Fruit fly (Drosophila melanogaster) whole organism, embryonic: ENCODE measurements around the gene TotA.

Experiments
- Abd-B ChIP-seq: fragments of 200-800 bp; sonication (Bioruptor generic); optimal IDR thresholded peaks from 2 replicates; lab custom pipeline; 2018; ENCODE audit warnings: missing biosample characterization, mild to moderate bottlenecking, missing genetic modification characterization, moderate library complexity
- Bgb ChIP-seq: fragments of 200-800 bp; sonication (Bioruptor generic); IDR thresholded peaks from 2 replicates; pipeline ENCODE4 v1.3.6; 2022; ENCODE audit warnings: missing biosample characterization, missing genetic modification characterization; ENCODE audit not compliant: partially characterized antibody
- CG11723 ChIP-seq: fragments of 200-800 bp; sonication (Bioruptor generic); optimal IDR thresholded peaks from 2 replicates; lab custom pipeline; 2017; ENCODE audit warnings: missing biosample characterization, mild to moderate bottlenecking, missing genetic modification characterization
- CG12236 ChIP-seq: fragments of 200-800 bp; sonication (Bioruptor generic); optimal IDR thresholded peaks from 2 replicates; lab custom pipeline; 2016; ENCODE audit warnings: missing biosample characterization, missing genetic modification characterization
- CG13287 ChIP-seq: fragments of 200-800 bp; sonication (Bioruptor generic); IDR thresholded peaks from 2 replicates; pipeline ENCODE4 v1.3.6; 2022; ENCODE audit warnings: missing biosample characterization, missing genetic modification characterization; ENCODE audit not compliant: partially characterized antibody
- CG15479 ChIP-seq: fragments of 200-800 bp; sonication (Bioruptor generic); optimal IDR thresholded peaks from 3 replicates; lab custom pipeline; 2019; ENCODE audit warnings: missing biosample characterization, mild to moderate bottlenecking, missing genetic modification characterization, moderate library complexity
- CG1647 ChIP-seq: fragments of 200-800 bp; sonication (Bioruptor generic); optimal IDR thresholded peaks from 3 replicates; lab custom pipeline; 2016; ENCODE audit warnings: missing biosample characterization, missing genetic modification characterization
- CG16779 ChIP-seq: fragments of 200-800 bp; sonication (Bioruptor generic); IDR thresholded peaks from 2 replicates; pipeline ENCODE4 v1.3.6; 2022; ENCODE audit warnings: missing biosample characterization, missing genetic modification characterization
- CG16813 ChIP-seq: fragments of 200-800 bp; sonication (Bioruptor generic); IDR thresholded peaks from 3 replicates; pipeline ENCODE4 v1.3.6; 2022; ENCODE audit warnings: missing biosample characterization, missing genetic modification characterization; ENCODE audit not compliant: partially characterized antibody
- CG16815 ChIP-seq: fragments of 200-800 bp; sonication (Bioruptor generic); optimal IDR thresholded peaks from 3 replicates; lab custom pipeline; 2017; ENCODE audit warnings: missing biosample characterization, mild to moderate bottlenecking, missing genetic modification characterization
- CG17829 ChIP-seq: fragments of 200-800 bp; optimal IDR thresholded peaks from 2 replicates; lab custom pipeline; 2019; ENCODE audit warnings: missing biosample characterization, mild to moderate bottlenecking, missing genetic modification characterization, moderate library complexity
- CG1832 ChIP-seq: fragments of 200-800 bp; sonication (Bioruptor generic); optimal IDR thresholded peaks from 2 replicates; lab custom pipeline; 2017; ENCODE audit warnings: missing biosample characterization, mild to moderate bottlenecking, missing genetic modification characterization, inconsistent platforms
- CG2120 ChIP-seq: fragments of 200-800 bp; sonication (Bioruptor generic); optimal IDR thresholded peaks from 3 replicates; lab custom pipeline; 2016; ENCODE audit warnings: missing biosample characterization, missing genetic modification characterization
- CG2202 ChIP-seq: fragments of 200-800 bp; sonication (Bioruptor generic); optimal IDR thresholded peaks from 2 replicates; lab custom pipeline; 2018; ENCODE audit warnings: missing biosample characterization, mild to moderate bottlenecking, missing genetic modification characterization
- CG3281 ChIP-seq: fragments of 200-800 bp; sonication (Bioruptor generic); optimal IDR thresholded peaks from 3 replicates; lab custom pipeline; 2017; ENCODE audit warnings: missing biosample characterization, mild to moderate bottlenecking, missing genetic modification characterization
- CG34224 ChIP-seq: fragments of 200-800 bp; sonication (Bioruptor generic); IDR thresholded peaks from 3 replicates; pipeline ENCODE4 v1.3.6; 2022; ENCODE audit warnings: missing biosample characterization, missing genetic modification characterization; ENCODE audit not compliant: partially characterized antibody
- CG6654 ChIP-seq: fragments of 200-800 bp; sonication (Bioruptor generic); optimal IDR thresholded peaks from 2 replicates; lab custom pipeline; 2017; ENCODE audit warnings: missing biosample characterization, mild to moderate bottlenecking, missing genetic modification characterization
- CG8089 ChIP-seq: fragments of 200-800 bp; sonication (Bioruptor generic); optimal IDR thresholded peaks from 3 replicates; lab custom pipeline; 2016; ENCODE audit warnings: missing biosample characterization, missing genetic modification characterization
- CTCF ChIP-seq: fragments of 200-800 bp; sonication (Bioruptor generic); optimal IDR thresholded peaks from 2 replicates; lab custom pipeline; 2017; ENCODE audit warnings: missing biosample characterization, mild to moderate bottlenecking, missing genetic modification characterization, moderate library complexity
- Dip2 ChIP-seq: fragments of 200-800 bp; sonication (Bioruptor generic); IDR thresholded peaks from 2 replicates; pipeline ENCODE4 v1.3.6; 2022; ENCODE audit warnings: missing biosample characterization, missing genetic modification characterization
- Dip3 ChIP-seq: fragments of 200-800 bp; sonication (Bioruptor generic); optimal IDR thresholded peaks from 3 replicates; lab custom pipeline; 2016; ENCODE audit warnings: missing biosample characterization, missing genetic modification characterization
- MESR4 ChIP-seq: fragments of 200-800 bp; sonication (Bioruptor generic); optimal IDR thresholded peaks from 2 replicates; lab custom pipeline; 2018; ENCODE audit warnings: missing biosample characterization, mild to moderate bottlenecking, missing genetic modification characterization, moderate library complexity
- Med ChIP-seq: fragments of 200-800 bp; sonication (Bioruptor generic); peaks from one replicate; lab custom pipeline; 2016; ENCODE audit warnings: missing biosample characterization, missing genetic modification characterization, mild to moderate bottlenecking, inconsistent platforms, moderate library complexity
- Meics ChIP-seq: fragments of 200-800 bp; sonication (Bioruptor generic); optimal IDR thresholded peaks from 2 replicates; lab custom pipeline; 2017; ENCODE audit warnings: missing biosample characterization, mild to moderate bottlenecking, missing genetic modification characterization
- Sox100B ChIP-seq: fragments of 200-800 bp; sonication (Bioruptor generic); optimal IDR thresholded peaks from 3 replicates; lab custom pipeline; 2018; ENCODE audit warnings: missing biosample characterization, mild to moderate bottlenecking, missing genetic modification characterization
- Spps ChIP-seq: fragments of 200-800 bp; sonication (Bioruptor generic); optimal IDR thresholded peaks from 2 replicates; lab custom pipeline; 2018; ENCODE audit warnings: missing biosample characterization, mild to moderate bottlenecking, missing genetic modification characterization
- Sry-δ ChIP-seq: fragments of 200-800 bp; sonication (Bioruptor generic); optimal IDR thresholded peaks from 2 replicates; lab custom pipeline; 2016; ENCODE audit warnings: missing biosample characterization, missing genetic modification characterization
- bcd ChIP-seq: fragments of 200-800 bp; sonication (Bioruptor generic); optimal IDR thresholded peaks from 2 replicates; lab custom pipeline; 2017; ENCODE audit warnings: missing biosample characterization, mild to moderate bottlenecking, missing genetic modification characterization
- bowl ChIP-seq: fragments of 200-800 bp; sonication (Bioruptor generic); IDR thresholded peaks from 2 replicates; pipeline ENCODE4 v1.3.6; 2022; ENCODE audit warnings: missing biosample characterization, missing genetic modification characterization
- btn ChIP-seq: fragments of 200-800 bp; sonication (Bioruptor generic); optimal IDR thresholded peaks from 2 replicates; lab custom pipeline; 2016; ENCODE audit warnings: missing biosample characterization, missing genetic modification characterization
- cg ChIP-seq: fragments of 200-800 bp; sonication (Bioruptor generic); optimal IDR thresholded peaks from 3 replicates; lab custom pipeline; 2019; ENCODE audit warnings: missing biosample characterization, mild to moderate bottlenecking, missing genetic modification characterization, moderate library complexity
- ci ChIP-seq: fragments of 200-800 bp; sonication (Bioruptor generic); IDR thresholded peaks from 3 replicates; pipeline ENCODE4 v1.3.6; 2022; ENCODE audit warnings: missing biosample characterization, missing genetic modification characterization
- dimm ChIP-seq: fragments of 200-800 bp; sonication (Bioruptor generic); IDR thresholded peaks from 2 replicates; pipeline ENCODE4 v1.3.6; 2022; ENCODE audit warnings: missing biosample characterization, missing genetic modification characterization
- fd102C ChIP-seq: fragments of 200-800 bp; sonication (Bioruptor generic); optimal IDR thresholded peaks from 2 replicates; lab custom pipeline; 2018; ENCODE audit warnings: missing biosample characterization, mild to moderate bottlenecking, missing genetic modification characterization, moderate library complexity
- gce ChIP-seq: fragments of 200-800 bp; sonication (Bioruptor generic); IDR thresholded peaks from 3 replicates; pipeline ENCODE4 v1.3.6; 2022; ENCODE audit warnings: missing biosample characterization, missing genetic modification characterization
- gcm ChIP-seq: fragments of 200-800 bp; sonication (Bioruptor generic); optimal IDR thresholded peaks from 2 replicates; lab custom pipeline; 2019; ENCODE audit warnings: missing biosample characterization, mild to moderate bottlenecking, missing genetic modification characterization, moderate library complexity
- gfzf ChIP-seq: fragments of 200-800 bp; sonication (Bioruptor generic); optimal IDR thresholded peaks from 2 replicates; lab custom pipeline; 2016; ENCODE audit warnings: missing biosample characterization, mild to moderate bottlenecking, missing genetic modification characterization, moderate library complexity
- gro ChIP-seq: fragments of 200-800 bp; sonication (Bioruptor generic); optimal IDR thresholded peaks from 2 replicates; lab custom pipeline; 2016; ENCODE audit warnings: missing biosample characterization, missing genetic modification characterization
- h ChIP-seq: fragments of >200 bp; optimal IDR thresholded peaks from 2 replicates; lab custom pipeline; 2017
- hbn ChIP-seq: fragments of 200-800 bp; sonication (Bioruptor generic); IDR thresholded peaks from 2 replicates; pipeline ENCODE4 v1.3.6; 2022; ENCODE audit warnings: missing biosample characterization, missing genetic modification characterization; ENCODE audit not compliant: partially characterized antibody
- lab ChIP-seq: fragments of 200-800 bp; sonication (Bioruptor generic); optimal IDR thresholded peaks from 3 replicates; lab custom pipeline; 2017; ENCODE audit warnings: missing biosample characterization, missing genetic modification characterization, mild to moderate bottlenecking, moderate library complexity, missing genetic modification reagents
- mirr ChIP-seq: fragments of 200-800 bp; sonication (Bioruptor generic); optimal IDR thresholded peaks from 3 replicates; lab custom pipeline; 2018; ENCODE audit warnings: missing biosample characterization, mild to moderate bottlenecking, missing genetic modification characterization
- oc ChIP-seq: fragments of 200-800 bp; sonication (Bioruptor generic); optimal IDR thresholded peaks from 2 replicates; lab custom pipeline; 2018; ENCODE audit warnings: missing biosample characterization, mild to moderate bottlenecking, missing genetic modification characterization, moderate library complexity
- pfk ChIP-seq: fragments of 200-800 bp; sonication (Bioruptor generic); optimal IDR thresholded peaks from 2 replicates; lab custom pipeline; 2018; ENCODE audit warnings: missing biosample characterization, mild to moderate bottlenecking, missing genetic modification characterization, moderate library complexity
- sd ChIP-seq: fragments of 200-800 bp; sonication (Bioruptor generic); optimal IDR thresholded peaks from 3 replicates; lab custom pipeline; 2018; ENCODE audit warnings: missing biosample characterization, mild to moderate bottlenecking, missing genetic modification characterization, moderate library complexity
- seq ChIP-seq: fragments of 200-800 bp; sonication (Bioruptor generic); IDR thresholded peaks from 2 replicates; pipeline ENCODE4 v1.3.6; 2022; ENCODE audit warnings: missing biosample characterization, missing genetic modification characterization
- sob ChIP-seq: fragments of 200-800 bp; sonication (Bioruptor generic); IDR thresholded peaks from 2 replicates; pipeline ENCODE4 v1.3.6; 2022; ENCODE audit warnings: missing biosample characterization, missing genetic modification characterization
- tll ChIP-seq, 2 experiments: fragments of 200-800 bp in 1 of 2; fragments of >200 bp in 1 of 2; sonication (Bioruptor generic) in 1 of 2; optimal IDR thresholded peaks; 2 replicates each; lab custom pipeline; 2017 to 2019; ENCODE audit warnings: missing biosample characterization in 2 of 2, missing genetic modification characterization in 2 of 2, mild to moderate bottlenecking in 1 of 2, moderate library complexity in 1 of 2
- wek ChIP-seq: fragments of 200-800 bp; sonication (Bioruptor generic); optimal IDR thresholded peaks from 3 replicates; lab custom pipeline; 2018; ENCODE audit warnings: missing biosample characterization, mild to moderate bottlenecking, missing genetic modification characterization, moderate library complexity
- zen ChIP-seq: fragments of 200-800 bp; sonication (Bioruptor generic); optimal IDR thresholded peaks from 3 replicates; lab custom pipeline; 2018; ENCODE audit warnings: missing biosample characterization, mild to moderate bottlenecking, missing genetic modification characterization, moderate library complexity
- zen2 ChIP-seq: fragments of 200-800 bp; sonication (Bioruptor generic); IDR thresholded peaks from 3 replicates; pipeline ENCODE4 v1.3.6; 2022; ENCODE audit warnings: missing biosample characterization, missing genetic modification characterization; ENCODE audit not compliant: partially characterized antibody

Gene TotA

dm6 chr3R:20912725-20913124 is 41.9 kb downstream of the TotA start (continued):
- TF ChIP-seq CG17829 (tag; lab: Kevin White, UChicago), result no peak
- TF ChIP-seq sd, result peak; percentile 54
- TF ChIP-seq Sox100B (GFP tag; lab: Kevin White, UChicago), result no peak
- no peak for TF ChIP-seq MESR4 (GFP tag; lab: Kevin White, UChicago)
- TF ChIP-seq CG16813 (GFP tag; lab: Robert Waterston, UW), result peak; percentile 70
- TF ChIP-seq CG1647 (GFP tag; lab: Kevin White, UChicago), result no peak
- peak; percentile 46 for TF ChIP-seq CG34224 (GFP tag; lab: Robert Waterston, UW)
- TF ChIP-seq Dip2 (GFP tag; lab: Robert Waterston, UW), result no peak
- no peak for TF ChIP-seq cg (GFP tag; lab: Kevin White, UChicago)
- no peak for TF ChIP-seq h (lab: Kevin White, UChicago)
- peak; percentile 15 for TF ChIP-seq CTCF (GFP tag; lab: Kevin White, UChicago)
- peak; percentile 53; the same call in 2 of the 3 replicates for TF ChIP-seq ci (GFP tag; lab: Robert Waterston, UW)
- no peak for TF ChIP-seq bcd (GFP tag; lab: Kevin White, UChicago)
- TF ChIP-seq dimm (GFP tag; lab: Robert Waterston, UW), result no peak
- no peak for TF ChIP-seq CG2202
- no peak for TF ChIP-seq pfk (GFP tag; lab: Kevin White, UChicago)
- no peak for TF ChIP-seq Spps (tag; lab: Kevin White, UChicago)
- 0 out of 2 replicates have a peak, but pooled peaks have one; percentile 13 for TF ChIP-seq hbn (GFP tag; lab: Robert Waterston, UW)
- TF ChIP-seq oc, result peak; percentile 2
- peak; percentile 31 for TF ChIP-seq zen (tag; lab: Kevin White, UChicago)
- TF ChIP-seq CG16815 (GFP tag; lab: Kevin White, UChicago), result no peak
- TF ChIP-seq CG15479 (GFP tag; lab: Kevin White, UChicago), result peak; percentile 20
- TF ChIP-seq Med (GFP tag; lab: Kevin White, UChicago), result peak; percentile 57
- peak in 1 of 2 experiments; percentile 48 for TF ChIP-seq tll (GFP tag; optimal IDR thresholded peaks at IDR 0.05; lab: Kevin White, UChicago)
- TF ChIP-seq Dip3, result no peak
- TF ChIP-seq Bgb, result peak; percentile 76
- TF ChIP-seq fd102C (GFP tag; lab: Kevin White, UChicago), result no peak
- no peak for TF ChIP-seq btn (GFP tag; lab: Kevin White, UChicago)
- peak; percentile 15; the same call in 1 of the 2 replicates for TF ChIP-seq CG13287 (GFP tag; lab: Robert Waterston, UW)
- TF ChIP-seq gce (GFP tag; lab: Robert Waterston, UW), result no peak; the same call in 2 of the 3 replicates
- TF ChIP-seq gfzf (GFP tag; lab: Kevin White, UChicago), result no peak
- TF ChIP-seq CG6654, result no peak
- TF ChIP-seq, all 482 proteins: peak for 47

dm6 chr3R:20914103-20914502 is 43.3 kb downstream of the TotA start, which contains the start of gene hdly:
Gene hdly, plus strand, starts transcription at chr3R:20914296.
- TF ChIP-seq CG16779 (GFP tag; lab: Robert Waterston, UW) (no peak), Med (GFP tag; lab: Kevin White, UChicago) (peak; percentile 87), sob (GFP tag; lab: Robert Waterston, UW) (peak; percentile 53; the same call in 1 of the 2 replicates), lab (GFP tag; lab: Kevin White, UChicago) (peak; percentile 62), CG3281 (GFP tag; lab: Kevin White, UChicago) (peak; percentile 21), gro (GFP tag; lab: Kevin White, UChicago) (peak; percentile 30), CG12236 (GFP tag; lab: Kevin White, UChicago) (no peak), gcm (GFP tag; lab: Kevin White, UChicago) (no peak), mirr (peak; percentile 75), Sry-δ (GFP tag; lab: Kevin White, UChicago) (no peak), Abd-B (GFP tag; lab: Kevin White, UChicago) (no peak), seq (GFP tag; lab: Robert Waterston, UW) (0 out of 2 replicates have a peak, but pooled peaks have one; percentile 14), Meics (GFP tag; lab: Kevin White, UChicago) (peak; percentile 4), zen2 (GFP tag; lab: Robert Waterston, UW) (no peak), CG2202 (no peak), wek (GFP tag; lab: Kevin White, UChicago) (peak; percentile 34), CG11723 (GFP tag; lab: Kevin White, UChicago) (no peak), CG1832 (GFP tag; lab: Kevin White, UChicago) (no peak), CG8089 (no peak), CG2120 (GFP tag; lab: Kevin White, UChicago) (peak; percentile 11), bowl (GFP tag; lab: Robert Waterston, UW) (0 out of 2 replicates have a peak, but pooled peaks have one; percentile 14)
